Fruit fly (Drosophila melanogaster): Measurements from ENCODE around the gene swa.
"Not testable (repeated sequence)": the region's sequence is repeated elsewhere in the genome, so short reads cannot be mapped to it uniquely, and the experiment has no call there.

The swa gene

DNA sequence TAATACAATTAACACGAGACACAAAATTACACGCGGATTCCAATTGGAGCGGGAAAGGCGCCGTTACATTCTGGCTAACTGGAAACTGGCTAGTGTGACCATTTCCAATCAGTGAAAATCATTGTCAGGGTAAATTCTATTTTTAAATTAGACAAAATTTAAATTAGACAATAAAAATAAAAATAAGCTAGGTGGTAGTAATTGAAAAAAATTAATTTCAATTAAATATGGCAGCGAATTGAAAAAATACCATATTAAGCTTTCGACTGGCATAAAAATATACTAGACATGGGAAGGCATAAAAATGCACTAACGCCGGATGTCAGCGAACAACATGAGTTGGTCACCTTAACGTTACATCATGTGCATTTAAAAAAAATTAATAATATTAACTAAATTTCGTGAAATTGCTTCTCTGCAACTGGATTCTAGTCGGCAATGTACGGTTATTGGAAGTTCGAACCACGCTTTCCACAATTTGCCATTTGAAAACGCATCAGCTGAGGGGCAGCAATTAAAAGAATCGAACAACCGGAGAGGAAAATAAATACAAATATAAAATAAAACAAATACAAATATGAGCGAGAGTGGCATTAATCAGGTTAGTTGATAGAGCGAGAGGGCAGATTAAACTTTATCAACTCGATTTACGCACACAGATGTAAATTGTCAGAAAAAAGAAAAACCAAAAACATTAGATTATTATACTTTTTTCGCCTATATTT is at the start of gene swa, which contains the start of gene Marf:
TSS of gene swa (minus strand) at position 77 of the 725 bp plus-strand sequence.
TSS of gene Marf (plus strand) at position 318 of the 725 bp plus-strand sequence.
- no peak for TF ChIP-seq sage (GFP tag; optimal IDR thresholded peaks at IDR 0.05)

DNA sequence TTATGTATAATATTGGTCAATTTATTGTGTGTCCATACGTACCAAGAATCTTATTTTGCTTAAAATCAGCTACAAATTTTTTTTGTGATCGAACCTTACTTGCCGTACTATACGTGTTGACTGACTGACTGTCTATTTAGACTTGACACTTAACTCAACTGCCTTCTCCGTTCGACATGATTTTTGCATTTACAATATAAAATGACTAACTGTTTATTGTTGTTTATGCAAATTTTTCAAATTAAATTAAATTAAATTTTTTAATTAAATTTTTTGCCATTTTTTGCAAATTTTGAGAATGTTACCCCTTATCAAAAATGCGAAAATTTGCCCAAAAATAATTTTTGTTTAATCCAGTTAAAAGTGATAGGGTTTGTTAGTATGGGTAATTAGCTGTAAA is 34.5 kb upstream of the swa start, which contains the start of gene CG33669:
TSS of gene CG33669 (minus strand) at position 101 of the 400 bp plus-strand sequence.
- TF ChIP-seq ey (GFP tag; optimal IDR thresholded peaks at IDR 0.05); HLH106 (tag; optimal IDR thresholded peaks at IDR 0.05); pan (optimal IDR thresholded peaks at IDR 0.05): not testable (repeated sequence)

DNA sequence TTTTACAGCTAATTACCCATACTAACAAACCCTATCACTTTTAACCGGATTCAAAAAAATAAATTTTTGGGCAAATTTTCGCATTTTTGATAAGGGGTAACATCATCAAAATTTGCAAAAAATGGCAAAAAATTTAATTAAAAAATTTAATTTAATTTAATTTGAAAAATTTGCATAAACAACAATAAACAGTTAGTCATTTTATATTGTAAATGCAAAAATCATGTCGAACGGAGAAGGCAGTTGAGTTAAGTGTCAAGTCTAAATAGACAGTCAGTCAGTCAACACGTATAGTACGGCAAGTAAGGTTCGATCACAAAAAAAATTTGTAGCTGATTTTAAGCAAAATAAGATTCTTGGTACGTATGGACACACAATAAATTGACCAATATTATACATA is 18.4 kb upstream of the swa start, which contains the start of gene CG33664:
TSS of gene CG33664 (plus strand) at position 301 of the 400 bp plus-strand sequence.
- TF ChIP-seq brk (GFP tag; optimal IDR thresholded peaks at IDR 0.05); rgr (GFP tag; optimal IDR thresholded peaks at IDR 0.05); Myc (optimal IDR thresholded peaks at IDR 0.05): not testable (repeated sequence)

dm6 chrX:6376748-6377147 is 11.2 kb upstream of the swa start:
- TF ChIP-seq dsf (GFP tag; optimal IDR thresholded peaks at IDR 0.05; ENCODE audit: borderline replicate concordance) (no peak), Abd-B (GFP tag; optimal IDR thresholded peaks at IDR 0.05) (no peak), CrebA (GFP tag; optimal IDR thresholded peaks at IDR 0.05; ENCODE audit: borderline replicate concordance) (no peak), Dif (GFP tag; optimal IDR thresholded peaks at IDR 0.05; ENCODE audit: partially characterized antibody) (no peak), sage (GFP tag; optimal IDR thresholded peaks at IDR 0.05) (no peak), foxo (GFP tag; optimal IDR thresholded peaks at IDR 0.05) (no peak), sv (GFP tag; optimal IDR thresholded peaks at IDR 0.05) (no peak), jim (GFP tag; optimal IDR thresholded peaks at IDR 0.05) (no peak), Vsx2 (GFP tag; optimal IDR thresholded peaks at IDR 0.05; ENCODE audit: partially characterized antibody) (no peak), Jra (GFP tag; optimal IDR thresholded peaks at IDR 0.05) (no peak), Hr78 (GFP tag; optimal IDR thresholded peaks at IDR 0.05) (no peak), Hnf4 (GFP tag; optimal IDR thresholded peaks at IDR 0.05) (no peak), CG32264 (GFP tag; optimal IDR thresholded peaks at IDR 0.05) (no peak), Rel (GFP tag; optimal IDR thresholded peaks at IDR 0.05) (no peak), Rel (tag; optimal IDR thresholded peaks at IDR 0.05) (no peak), Dfd (GFP tag; optimal IDR thresholded peaks at IDR 0.05) (no peak), psq (GFP tag; optimal IDR thresholded peaks at IDR 0.05) (no peak)

DNA sequence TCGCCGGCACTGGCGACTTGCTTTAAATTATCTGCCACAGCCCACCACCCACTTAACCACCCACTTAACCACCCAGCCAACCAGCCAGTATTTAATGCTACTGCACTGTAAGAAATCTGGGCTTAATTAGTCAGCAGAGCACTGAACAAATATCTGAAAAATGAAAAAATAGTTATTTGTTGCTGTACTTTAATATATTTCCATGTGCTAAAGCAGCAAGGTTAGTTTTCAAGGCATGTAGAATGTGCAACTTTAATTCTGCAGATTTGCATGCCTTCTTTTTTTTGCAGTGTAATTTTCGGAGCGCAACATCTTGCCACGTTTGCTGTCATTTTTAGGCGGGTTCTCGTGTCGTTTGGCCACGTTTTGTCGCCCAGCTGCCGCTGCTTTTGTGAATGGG is 10.1 kb upstream of the swa start:
- TF ChIP-seq CrebA (GFP tag; optimal IDR thresholded peaks at IDR 0.05; ENCODE audit: borderline replicate concordance) (no peak), Dif (GFP tag; optimal IDR thresholded peaks at IDR 0.05; ENCODE audit: partially characterized antibody) (no peak), CG32264 (GFP tag; optimal IDR thresholded peaks at IDR 0.05) (no peak), Dfd (GFP tag; optimal IDR thresholded peaks at IDR 0.05) (no peak), h (GFP tag; optimal IDR thresholded peaks at IDR 0.05) (peak; percentile 7), woc (GFP tag; optimal IDR thresholded peaks at IDR 0.05) (no peak), Myc (optimal IDR thresholded peaks at IDR 0.05) (no peak), Sp1 (GFP tag; optimal IDR thresholded peaks at IDR 0.05) (no peak), sv (GFP tag; optimal IDR thresholded peaks at IDR 0.05) (no peak), jim (GFP tag; optimal IDR thresholded peaks at IDR 0.05) (no peak), Jra (GFP tag; optimal IDR thresholded peaks at IDR 0.05) (no peak), tai (GFP tag; optimal IDR thresholded peaks at IDR 0.05) (no peak), pan (optimal IDR thresholded peaks at IDR 0.05) (no peak), HLH106 (tag; optimal IDR thresholded peaks at IDR 0.05) (peak; percentile 13), br (GFP tag; optimal IDR thresholded peaks at IDR 0.05) (no peak), sage (GFP tag; optimal IDR thresholded peaks at IDR 0.05) (no peak), foxo (GFP tag; optimal IDR thresholded peaks at IDR 0.05) (peak in 1 of 2 experiments; percentile 27), brk (GFP tag; optimal IDR thresholded peaks at IDR 0.05) (no peak), GATAd (GFP tag; optimal IDR thresholded peaks at IDR 0.05) (no peak), Hr78 (GFP tag; optimal IDR thresholded peaks at IDR 0.05) (no peak), fru (GFP tag; optimal IDR thresholded peaks at IDR 0.05) (peak; percentile 23)
